Fruit fly (Drosophila melanogaster): ENCODE results near the gene GckIII.

DNA sequence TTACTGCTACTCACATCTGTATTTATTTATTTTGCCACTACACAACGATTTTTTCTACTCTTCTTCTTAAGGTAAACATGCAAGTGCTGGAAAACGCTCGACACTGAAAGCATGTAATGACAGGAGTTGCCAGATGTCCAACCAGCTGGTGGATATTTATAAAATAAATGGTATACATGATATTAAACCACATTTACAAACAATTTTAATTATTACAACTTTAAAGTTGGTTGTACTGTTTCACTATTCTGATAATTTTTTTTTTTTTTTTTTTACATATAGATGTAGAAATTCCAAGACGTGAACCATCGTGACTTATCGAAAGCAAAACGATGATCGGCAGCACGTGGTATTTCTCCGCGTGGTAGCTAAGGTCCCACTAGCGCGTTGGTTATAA is 5.5 kb upstream of the GckIII start, which contains the start of the genes Keap1 and kuk:
- TF ChIP-seq da (GFP tag; optimal IDR thresholded peaks at IDR 0.05): peak; percentile 3
- TF ChIP-seq Elba2 (GFP tag; optimal IDR thresholded peaks at IDR 0.05): no peak
- no peak for TF ChIP-seq ash1 (GFP tag; optimal IDR thresholded peaks at IDR 0.05)
- no peak; the same call in 2 of the 4 replicates for TF ChIP-seq Gug (GFP tag; IDR thresholded peaks at IDR 0.05)
- TF ChIP-seq so (GFP tag; IDR thresholded peaks at IDR 0.05): peak; percentile 44; the same call in 1 of the 3 replicates
